Comparison of ENCODE assay signal across 6 worm cellular contexts in genomic region chrIII:1392763-1393162, ce11.
TF ChIP-seq lines count a peak whose summit lies in the region.

No protein-coding gene starts in this region.

TF ChIP-seq in whole organism, L1 larva, 84 proteins besides CTCF, POLR2A, EP300 and RAD21:
- TF ChIP-seq nhr-90 (tag; optimal IDR thresholded peaks at IDR 0.05; lab: Kevin White, UChicago; ENCODE audit: poor library complexity) (peak; percentile 19), elt-2 (tag; optimal IDR thresholded peaks at IDR 0.05; lab: Kevin White, UChicago) (peak; percentile 97), efl-1 (optimal IDR thresholded peaks at IDR 0.05; lab: Kevin White, UChicago) (no peak), efl-1 (GFP tag; optimal IDR thresholded peaks at IDR 0.05 in 1 of 2; lab: Kevin White, UChicago) (peak in 1 of 2 experiments; percentile 86), nhr-20 (tag; optimal IDR thresholded peaks at IDR 0.05; lab: Kevin White, UChicago) (peak; percentile 6), egl-27 (tag; optimal IDR thresholded peaks at IDR 0.05; lab: Kevin White, UChicago) (no peak), lin-35 (GFP tag; optimal IDR thresholded peaks at IDR 0.05; lab: Kevin White, UChicago) (peak in 1 of 2 experiments; percentile 2), lsy-2 (tag; optimal IDR thresholded peaks at IDR 0.05; lab: Kevin White, UChicago) (peak in 1 of 2 experiments; percentile 13), nhr-85 (tag; lab: Kevin White, UChicago) (no peak), pqm-1 (tag; optimal IDR thresholded peaks at IDR 0.05; lab: Kevin White, UChicago) (peak; percentile 51), C16A3.4 (tag; optimal IDR thresholded peaks at IDR 0.05; lab: Kevin White, UChicago) (no peak), ztf-4 (tag; optimal IDR thresholded peaks at IDR 0.05; lab: Kevin White, UChicago) (no peak), tbx-2 (tag; optimal IDR thresholded peaks at IDR 0.05; lab: Kevin White, UChicago) (no peak), nhr-12 (tag; optimal IDR thresholded peaks at IDR 0.05; lab: Kevin White, UChicago) (no peak)

TF ChIP-seq in whole organism, L2 larva, 48 proteins besides CTCF, POLR2A, EP300 and RAD21 (continues in another document):
- TF ChIP-seq crh-2 (tag; optimal IDR thresholded peaks at IDR 0.05; lab: Kevin White, UChicago) (peak; percentile 44), ZK546.5 (tag; optimal IDR thresholded peaks at IDR 0.05; lab: Kevin White, UChicago) (no peak), nhr-6 (tag; optimal IDR thresholded peaks at IDR 0.05; lab: Kevin White, UChicago) (no peak), nhr-25 (tag; optimal IDR thresholded peaks at IDR 0.05; lab: Kevin White, UChicago) (no peak), blmp-1 (tag; optimal IDR thresholded peaks at IDR 0.05; lab: Kevin White, UChicago; ENCODE audit: insufficient read depth) (no peak), ztf-11 (tag; optimal IDR thresholded peaks at IDR 0.05; lab: Kevin White, UChicago) (no peak), nhr-11 (tag; optimal IDR thresholded peaks at IDR 0.05; lab: Kevin White, UChicago) (no peak), mbf-1 (tag; optimal IDR thresholded peaks at IDR 0.05; lab: Kevin White, UChicago) (no peak), fos-1 (tag; optimal IDR thresholded peaks at IDR 0.05; lab: Kevin White, UChicago) (peak; percentile 84), mdl-1 (tag; optimal IDR thresholded peaks at IDR 0.05; lab: Kevin White, UChicago) (no peak), elt-3 (tag; optimal IDR thresholded peaks at IDR 0.05; lab: Kevin White, UChicago) (no peak), gmeb-1 (tag; optimal IDR thresholded peaks at IDR 0.05; lab: Kevin White, UChicago) (peak; percentile 21), nhr-21 (tag; optimal IDR thresholded peaks at IDR 0.05; lab: Kevin White, UChicago) (no peak), nhr-129 (tag; optimal IDR thresholded peaks at IDR 0.05; lab: Kevin White, UChicago) (no peak), sma-9 (GFP tag; optimal IDR thresholded peaks at IDR 0.05; lab: Kevin White, UChicago) (peak; percentile 2), sma-9 (tag; optimal IDR thresholded peaks at IDR 0.05; lab: Kevin White, UChicago) (no peak), egl-27 (tag; optimal IDR thresholded peaks at IDR 0.05; lab: Kevin White, UChicago) (no peak)

TF ChIP-seq in whole organism, L3 larva, 47 proteins besides CTCF, POLR2A, EP300 and RAD21:
- peak; percentile 88 for TF ChIP-seq jun-1 (tag; optimal IDR thresholded peaks at IDR 0.05; lab: Kevin White, UChicago)
- TF ChIP-seq elt-2 (tag; optimal IDR thresholded peaks at IDR 0.05; lab: Kevin White, UChicago): peak; percentile 98
- no peak for TF ChIP-seq ceh-9 (tag; optimal IDR thresholded peaks at IDR 0.05; lab: Kevin White, UChicago)
- TF ChIP-seq ZK546.5 (tag; optimal IDR thresholded peaks at IDR 0.05; lab: Kevin White, UChicago): no peak
- TF ChIP-seq pha-4 (tag; optimal IDR thresholded peaks at IDR 0.05; lab: Kevin White, UChicago): peak; percentile 29
- TF ChIP-seq pqm-1 (tag; optimal IDR thresholded peaks at IDR 0.05; lab: Kevin White, UChicago): peak; percentile 85
- peak; percentile 10 for TF ChIP-seq nfya-1 (tag; optimal IDR thresholded peaks at IDR 0.05; lab: Kevin White, UChicago; ENCODE audit: insufficient read depth)

TF ChIP-seq in whole organism, L4 larva, 104 proteins besides CTCF, POLR2A, EP300 and RAD21 (continues in another document):
- peak; percentile 7 for TF ChIP-seq nhr-48 (tag; optimal IDR thresholded peaks at IDR 0.05; lab: Kevin White, UChicago)
- TF ChIP-seq hlh-11 (tag; optimal IDR thresholded peaks at IDR 0.05; lab: Kevin White, UChicago): peak; percentile 73
- TF ChIP-seq daf-16 (GFP tag; optimal IDR thresholded peaks at IDR 0.05; lab: Kevin White, UChicago): no peak
- peak; percentile 58 for TF ChIP-seq daf-16 (tag; optimal IDR thresholded peaks at IDR 0.05; lab: Kevin White, UChicago)
- TF ChIP-seq lin-38 (GFP tag; IDR thresholded peaks at IDR 0.05; lab: Robert Waterston, UW): peak; percentile 85
- no peak for TF ChIP-seq cey-2 (tag; optimal IDR thresholded peaks at IDR 0.05; lab: Kevin White, UChicago; ENCODE audit: borderline replicate concordance, insufficient read depth)
- TF ChIP-seq dve-1 (tag; optimal IDR thresholded peaks at IDR 0.05; lab: Kevin White, UChicago; ENCODE audit: insufficient read depth): peak; percentile 63
- TF ChIP-seq madf-9 (GFP tag; conservative IDR thresholded peaks at IDR 0.05; lab: Robert Waterston, UW): no peak
- peak; percentile 84 for TF ChIP-seq pqm-1 (tag; optimal IDR thresholded peaks at IDR 0.05; lab: Kevin White, UChicago)
- 0 out of 2 replicates have a peak, but pooled peaks have one; percentile 44 for TF ChIP-seq lin-1 (GFP tag; IDR thresholded peaks at IDR 0.05; lab: Robert Waterston, UW)
- TF ChIP-seq zfp-2 (tag; optimal IDR thresholded peaks at IDR 0.05; lab: Kevin White, UChicago): no peak
- peak; percentile 58 for TF ChIP-seq nhr-102 (tag; optimal IDR thresholded peaks at IDR 0.05; lab: Kevin White, UChicago)
- TF ChIP-seq nhr-28 (tag; optimal IDR thresholded peaks at IDR 0.05; lab: Kevin White, UChicago): peak; percentile 71
- TF ChIP-seq T20F7.1 (GFP tag; optimal IDR thresholded peaks at IDR 0.05; lab: Kevin White, UChicago): peak; percentile 4
- peak; percentile 60 for TF ChIP-seq nhr-77 (tag; optimal IDR thresholded peaks at IDR 0.05; lab: Kevin White, UChicago)
- TF ChIP-seq tra-1 (GFP tag; IDR thresholded peaks at IDR 0.05; lab: Robert Waterston, UW): peak; percentile 42; the same call in 1 of the 2 replicates
- TF ChIP-seq arid-1 (GFP tag; conservative IDR thresholded peaks at IDR 0.05; lab: Robert Waterston, UW): no peak
- peak; percentile 86 for TF ChIP-seq dmd-6 (GFP tag; IDR thresholded peaks at IDR 0.05; lab: Robert Waterston, UW)

TF ChIP-seq in whole organism, late embryonic, 69 proteins besides CTCF, POLR2A, EP300 and RAD21:
- TF ChIP-seq rnt-1 (tag; optimal IDR thresholded peaks at IDR 0.05; lab: Kevin White, UChicago) (no peak), elt-2 (tag; optimal IDR thresholded peaks at IDR 0.05; lab: Kevin White, UChicago) (peak; percentile 65)

TF ChIP-seq in whole organism, young adult, 124 proteins besides CTCF, POLR2A, EP300 and RAD21:
- TF ChIP-seq attf-5 (GFP tag; optimal IDR thresholded peaks at IDR 0.05; lab: Kevin White, UChicago) (no peak), atf-7 (tag; optimal IDR thresholded peaks at IDR 0.05; lab: Kevin White, UChicago) (peak; percentile 52), F57C9.4 (tag; optimal IDR thresholded peaks at IDR 0.05; lab: Kevin White, UChicago) (no peak), ztf-22 (GFP tag; optimal IDR thresholded peaks at IDR 0.05; lab: Kevin White, UChicago) (no peak), mcd-1 (GFP tag; IDR thresholded peaks at IDR 0.05; lab: Robert Waterston, UW) (peak; percentile 80), ets-4 (GFP tag; optimal IDR thresholded peaks at IDR 0.05; lab: Kevin White, UChicago) (no peak), cebp-1 (GFP tag; IDR thresholded peaks at IDR 0.05; lab: Robert Waterston, UW) (no peak), cebp-1 (tag; optimal IDR thresholded peaks at IDR 0.05; lab: Kevin White, UChicago) (no peak), hmg-1.2 (GFP tag; IDR thresholded peaks at IDR 0.05; lab: Robert Waterston, UW) (no peak; the same call in 1 of the 2 replicates), aptf-3 (GFP tag; IDR thresholded peaks at IDR 0.05; lab: Robert Waterston, UW) (no peak), madf-3 (GFP tag; IDR thresholded peaks at IDR 0.05; lab: Robert Waterston, UW) (no peak), F39B2.1 (GFP tag; IDR thresholded peaks at IDR 0.05; lab: Robert Waterston, UW) (no peak), nhr-80 (tag; optimal IDR thresholded peaks at IDR 0.05; lab: Kevin White, UChicago) (peak; percentile 94), gei-17 (GFP tag; optimal IDR thresholded peaks at IDR 0.05; lab: Kevin White, UChicago) (no peak), snpc-1.3 (tag; optimal IDR thresholded peaks at IDR 0.05; lab: Kevin White, UChicago; ENCODE audit: insufficient read depth) (no peak), nfyb-1 (GFP tag; IDR thresholded peaks at IDR 0.05; lab: Robert Waterston, UW) (peak; percentile 38; the same call in 1 of the 2 replicates), B0336.3 (GFP tag; IDR thresholded peaks at IDR 0.05; lab: Robert Waterston, UW) (no peak), Y56A3A.18 (GFP tag; IDR thresholded peaks at IDR 0.05; lab: Robert Waterston, UW) (no peak), dpff-1 (tag; optimal IDR thresholded peaks at IDR 0.05; lab: Kevin White, UChicago) (no peak), Y53F4B.3 (GFP tag; IDR thresholded peaks at IDR 0.05; lab: Robert Waterston, UW) (no peak), madf-10 (tag; optimal IDR thresholded peaks at IDR 0.05; lab: Kevin White, UChicago) (no peak), let-607 (tag; optimal IDR thresholded peaks at IDR 0.05; lab: Kevin White, UChicago) (peak in 1 of 2 experiments; percentile 40), F57A8.1 (GFP tag; optimal IDR thresholded peaks at IDR 0.05; lab: Kevin White, UChicago) (no peak), egl-18 (GFP tag; IDR thresholded peaks at IDR 0.05; lab: Robert Waterston, UW) (no peak), K11D2.4 (GFP tag; IDR thresholded peaks at IDR 0.05; lab: Robert Waterston, UW) (no peak), F49E8.2 (tag; optimal IDR thresholded peaks at IDR 0.05; lab: Kevin White, UChicago; ENCODE audit: insufficient read depth) (no peak), fkh-3 (tag; optimal IDR thresholded peaks at IDR 0.05; lab: Kevin White, UChicago) (no peak), somi-1 (GFP tag; optimal IDR thresholded peaks at IDR 0.05; lab: Kevin White, UChicago) (no peak), Y95B8A.8 (GFP tag; IDR thresholded peaks at IDR 0.05; lab: Robert Waterston, UW) (no peak)
